Worm (Caenorhabditis elegans): ENCODE measurements around the gene B0303.11.

DNA sequence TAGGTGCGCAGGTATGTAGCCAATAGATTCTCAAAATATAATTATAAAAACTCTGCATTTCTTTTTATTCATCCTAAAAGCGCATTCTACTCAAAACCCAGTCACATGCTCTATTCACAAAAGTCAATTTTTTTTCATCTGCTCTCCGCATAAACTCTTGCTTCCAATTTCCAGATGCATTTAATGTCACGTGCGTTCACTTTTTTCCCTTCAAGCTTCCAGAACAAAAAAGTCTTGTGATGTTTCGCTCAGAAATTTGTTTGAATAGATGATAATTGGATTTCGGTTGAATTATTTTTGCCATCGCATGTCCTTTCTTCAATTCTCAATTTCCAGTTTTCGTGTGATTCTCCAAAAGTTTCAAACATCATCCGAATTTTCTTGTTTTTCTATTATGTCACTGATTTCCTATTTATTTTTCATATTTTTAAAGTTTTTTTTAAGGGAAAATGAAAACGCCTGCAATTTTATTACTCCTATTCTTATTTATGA is 45.3 kb downstream of the B0303.11 start, which contains the start of gene F22B7.1:
- TF ChIP-seq ztf-11 (tag; optimal IDR thresholded peaks at IDR 0.05) (no peak), elt-1 (tag; optimal IDR thresholded peaks at IDR 0.05) (no peak), zag-1 (tag; optimal IDR thresholded peaks at IDR 0.05) (no peak), nhr-77 (tag; optimal IDR thresholded peaks at IDR 0.05) (no peak), ama-1 (optimal IDR thresholded peaks at IDR 0.05) (no peak), elt-3 (tag; optimal IDR thresholded peaks at IDR 0.05) (no peak), nfya-1 (tag; optimal IDR thresholded peaks at IDR 0.05; ENCODE audit: insufficient read depth) (no peak)

Measured in whole organism, L3 larva.